Worm (Caenorhabditis elegans): ENCODE results near the gene C47A4.1.
A peak's percentile ranks its signal among the peaks of the same experiment; 100 is the strongest.

C47A4.1 gene

DNA sequence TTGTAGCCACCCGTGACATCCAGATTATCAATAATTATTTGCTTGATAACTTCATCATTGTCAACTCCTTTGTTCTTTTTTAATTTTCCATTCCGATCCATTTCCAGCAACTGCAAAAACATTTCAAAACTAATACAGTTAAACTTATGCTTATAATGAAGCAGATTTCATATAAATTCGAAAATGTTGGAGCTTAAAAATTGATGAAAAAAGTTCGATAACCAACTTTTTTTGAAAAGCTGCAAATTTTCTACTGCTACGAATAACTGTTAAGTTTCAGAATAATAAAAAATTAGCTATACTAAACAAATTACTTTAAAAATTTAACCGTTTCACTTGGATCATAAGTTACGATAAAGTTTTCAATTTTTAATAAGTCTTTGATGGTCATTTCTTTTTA, at the start of gene C47A4.1:
C47A4.1 (minus strand) TSS at position 101 of the 400 bp plus-strand sequence.
- TF ChIP-seq snpc-4 (tag; optimal IDR thresholded peaks at IDR 0.05) (no peak), sea-2 (GFP tag; optimal IDR thresholded peaks at IDR 0.05) (no peak), egl-27 (tag; optimal IDR thresholded peaks at IDR 0.05) (no peak), pqm-1 (tag; optimal IDR thresholded peaks at IDR 0.05) (no peak), egl-5 (tag; optimal IDR thresholded peaks at IDR 0.05) (no peak), hmg-11 (tag; optimal IDR thresholded peaks at IDR 0.05) (no peak), mdl-1 (tag; optimal IDR thresholded peaks at IDR 0.05) (no peak), nhr-76 (tag; optimal IDR thresholded peaks at IDR 0.05) (no peak), lin-15B (tag; optimal IDR thresholded peaks at IDR 0.05) (no peak), nhr-43 (tag; optimal IDR thresholded peaks at IDR 0.05; ENCODE audit: poor library complexity, severe bottlenecking) (no peak), elt-1 (tag; optimal IDR thresholded peaks at IDR 0.05) (no peak), zag-1 (tag; optimal IDR thresholded peaks at IDR 0.05) (no peak), ceh-28 (tag; optimal IDR thresholded peaks at IDR 0.05) (no peak), ztf-4 (tag; optimal IDR thresholded peaks at IDR 0.05) (no peak), elt-3 (tag; optimal IDR thresholded peaks at IDR 0.05) (no peak)

- TF ChIP-seq nhr-28 (tag; optimal IDR thresholded peaks at IDR 0.05), result no peak
- TF ChIP-seq nfya-1 (tag; optimal IDR thresholded peaks at IDR 0.05; ENCODE audit: insufficient read depth), result peak; percentile 74
Observed at ce11 chrIV:13764708-13765107, 48.5 kb upstream of the C47A4.1 start.

ce11 chrIV:13763449-13763848, 47.3 kb upstream of the C47A4.1 start:
- TF ChIP-seq eor-1 (tag; optimal IDR thresholded peaks at IDR 0.05) (no peak), fkh-10 (GFP tag; optimal IDR thresholded peaks at IDR 0.05) (no peak), ceh-9 (tag; optimal IDR thresholded peaks at IDR 0.05) (no peak), hmg-11 (tag; optimal IDR thresholded peaks at IDR 0.05) (no peak), ceh-16 (tag; optimal IDR thresholded peaks at IDR 0.05) (no peak), unc-62 (GFP tag; optimal IDR thresholded peaks at IDR 0.05) (no peak), nhr-76 (tag; optimal IDR thresholded peaks at IDR 0.05) (no peak), nhr-28 (tag; optimal IDR thresholded peaks at IDR 0.05) (no peak)

DNA sequence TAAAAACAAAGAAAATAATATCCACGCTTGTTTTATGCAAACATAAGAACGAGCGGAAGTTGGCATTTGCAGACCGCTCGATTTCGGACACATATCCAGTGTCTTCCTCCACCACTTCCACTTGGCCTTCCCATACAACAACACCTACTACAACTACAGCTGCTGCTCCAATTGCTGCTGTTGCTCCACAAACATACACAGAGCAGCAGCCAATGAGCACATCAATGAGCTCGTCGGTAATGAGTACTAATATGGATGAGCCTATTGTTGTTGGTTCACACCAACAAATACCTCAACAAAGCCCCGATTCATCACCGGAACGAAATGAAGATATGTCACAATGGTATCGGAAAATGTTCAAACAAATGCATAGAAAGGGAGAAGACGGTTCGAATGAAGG, 39.4 kb upstream of the C47A4.1 start:
- no peak for TF ChIP-seq unc-62 (GFP tag; optimal IDR thresholded peaks at IDR 0.05)
- TF ChIP-seq ceh-16 (tag; optimal IDR thresholded peaks at IDR 0.05), result no peak
- TF ChIP-seq nhr-23 (tag; optimal IDR thresholded peaks at IDR 0.05), result no peak
- no peak for TF ChIP-seq nhr-77 (tag; optimal IDR thresholded peaks at IDR 0.05)
- no peak for TF ChIP-seq nhr-12 (tag; optimal IDR thresholded peaks at IDR 0.05)
- no peak for TF ChIP-seq lin-15B (tag; optimal IDR thresholded peaks at IDR 0.05)
- TF ChIP-seq fkh-10 (GFP tag; optimal IDR thresholded peaks at IDR 0.05), result no peak
- TF ChIP-seq unc-39 (tag; optimal IDR thresholded peaks at IDR 0.05), result no peak
- no peak for TF ChIP-seq mml-1 (tag; optimal IDR thresholded peaks at IDR 0.05)
- no peak for TF ChIP-seq fkh-2 (tag; optimal IDR thresholded peaks at IDR 0.05)
- TF ChIP-seq fos-1 (tag; optimal IDR thresholded peaks at IDR 0.05), result no peak
- no peak for TF ChIP-seq ztf-4 (tag; optimal IDR thresholded peaks at IDR 0.05)
- no peak for TF ChIP-seq ceh-82 (tag; optimal IDR thresholded peaks at IDR 0.05)
- no peak for TF ChIP-seq hmg-11 (tag; optimal IDR thresholded peaks at IDR 0.05)
- no peak for TF ChIP-seq ceh-28 (tag; optimal IDR thresholded peaks at IDR 0.05)
- no peak for TF ChIP-seq pha-4 (tag; optimal IDR thresholded peaks at IDR 0.05)
- TF ChIP-seq elt-3 (tag; optimal IDR thresholded peaks at IDR 0.05), result no peak
- TF ChIP-seq sea-2 (GFP tag; optimal IDR thresholded peaks at IDR 0.05), result no peak

DNA sequence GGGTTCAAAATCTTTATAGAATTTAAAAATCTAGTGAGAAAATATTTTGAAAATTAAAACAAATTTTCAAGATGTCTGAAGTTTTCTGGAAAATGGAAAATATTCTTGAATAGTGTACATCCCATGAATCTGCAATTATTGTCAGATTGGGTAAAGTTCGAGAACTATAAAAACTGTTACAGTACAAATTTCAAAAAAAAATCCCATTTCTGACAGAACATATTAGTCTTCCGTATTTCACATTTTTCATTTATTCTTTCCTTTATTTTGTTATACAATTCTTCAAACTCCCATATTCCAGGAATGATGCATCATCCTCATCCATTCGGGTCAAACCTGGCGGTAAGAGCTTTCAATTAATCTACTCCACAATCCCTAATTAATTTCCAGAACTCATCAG, 33.9 kb upstream of the C47A4.1 start, which contains the start of gene sorb-1:
sorb-1 (plus strand) TSS at position 301 of the 400 bp plus-strand sequence.
- TF ChIP-seq sea-2 (GFP tag; optimal IDR thresholded peaks at IDR 0.05), result no peak
- no peak for TF ChIP-seq nhr-28 (tag; optimal IDR thresholded peaks at IDR 0.05)
- TF ChIP-seq nhr-76 (tag; optimal IDR thresholded peaks at IDR 0.05), result no peak
- no peak for TF ChIP-seq nhr-237 (tag; optimal IDR thresholded peaks at IDR 0.05)
- TF ChIP-seq skn-1 (tag; optimal IDR thresholded peaks at IDR 0.05), result no peak
- TF ChIP-seq nfya-1 (tag; optimal IDR thresholded peaks at IDR 0.05; ENCODE audit: insufficient read depth), result no peak
- TF ChIP-seq unc-39 (tag; optimal IDR thresholded peaks at IDR 0.05), result no peak
- TF ChIP-seq nhr-67 (tag; optimal IDR thresholded peaks at IDR 0.05), result no peak
- TF ChIP-seq ZK546.5 (tag; optimal IDR thresholded peaks at IDR 0.05), result no peak
- TF ChIP-seq aly-2 (tag; optimal IDR thresholded peaks at IDR 0.05), result no peak
- TF ChIP-seq unc-62 (GFP tag; optimal IDR thresholded peaks at IDR 0.05), result no peak
